Worm (Caenorhabditis elegans) whole organism, mixed stage, embryonic: ENCODE measurements around the gene cdk-1.

Experiments used
- M03D4.4 ChIP-seq: sonication (generic microtip); optimal IDR thresholded peaks from 2 replicates; lab custom pipeline; 2017; ENCODE audit warnings: mild to moderate bottlenecking, missing genetic modification characterization, missing compliant biosample characterization
- elt-3 ChIP-seq: fragments of 150-350 bp; optimal IDR thresholded peaks from 2 replicates; lab custom pipeline; 2014; ENCODE audit warnings: missing biosample characterization, missing genetic modification characterization
- lin-13 ChIP-seq: fragments of 150-350 bp; optimal IDR thresholded peaks from 2 replicates; lab custom pipeline; 2014; ENCODE audit warnings: missing biosample characterization, missing genetic modification characterization
- lin-32 ChIP-seq: fragments of 200-800 bp; sonication (Bioruptor generic); optimal IDR thresholded peaks from 2 replicates; lab custom pipeline; 2018; ENCODE audit warnings: mild to moderate bottlenecking, missing genetic modification characterization, missing compliant biosample characterization
- nhr-28 ChIP-seq: fragments of 150-350 bp; optimal IDR thresholded peaks from 2 replicates; lab custom pipeline; 2014; ENCODE audit warnings: missing biosample characterization, missing genetic modification characterization
- pha-4 ChIP-seq: fragments of 150-350 bp; optimal IDR thresholded peaks from 2 replicates; lab custom pipeline; 2018; ENCODE audit warnings: missing biosample characterization, missing genetic modification reagents, missing genetic modification characterization

ce11 chrIII:9725114-9725513 lies 22.2 kb upstream of the cdk-1 start, which contains the start of gene clec-162:
- TF ChIP-seq M03D4.4 (tag; lab: Kevin White, UChicago), result no peak
- TF ChIP-seq elt-3 (tag; lab: Kevin White, UChicago), result no peak
- TF ChIP-seq nhr-28 (tag; lab: Kevin White, UChicago), result no peak
- no peak for TF ChIP-seq pha-4 (tag; lab: Kevin White, UChicago)
- TF ChIP-seq lin-32 (GFP tag; lab: Kevin White, UChicago), result no peak
- TF ChIP-seq lin-13 (tag; lab: Kevin White, UChicago), result no peak
